Worm (Caenorhabditis elegans): Measurements from ENCODE around the gene R07B7.8.

Gene R07B7.8

DNA sequence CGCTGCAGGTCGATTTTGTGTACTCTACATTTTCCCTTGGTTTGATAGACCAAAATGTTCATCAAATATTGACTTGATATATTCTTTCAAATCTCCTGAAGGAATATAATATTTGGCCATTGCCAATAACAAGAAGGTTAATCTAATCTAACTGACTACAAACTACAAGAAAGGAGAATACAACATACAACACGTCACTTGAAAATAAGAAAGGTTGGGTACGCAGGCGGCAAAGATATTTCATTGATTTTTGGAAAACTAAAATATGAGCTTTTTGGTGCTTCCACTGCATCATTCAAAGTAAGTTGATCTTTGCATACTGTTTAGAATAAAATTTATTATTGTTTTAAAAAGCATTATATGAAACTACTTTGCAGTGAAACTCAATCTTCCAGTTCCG lies 14.0 kb upstream of the R07B7.8 start, which contains the start of gene nhr-209:
Gene nhr-209 (plus strand): TSS at position 27 of the 400 bp plus-strand sequence.
- TF ChIP-seq unc-86 (tag; optimal IDR thresholded peaks at IDR 0.05): no peak
- no peak for TF ChIP-seq ama-1 (optimal IDR thresholded peaks at IDR 0.05)
- TF ChIP-seq nhr-20 (tag; optimal IDR thresholded peaks at IDR 0.05): peak; percentile 25
- no peak for TF ChIP-seq mep-1 (tag; optimal IDR thresholded peaks at IDR 0.05)
- no peak for TF ChIP-seq isw-1 (GFP tag; IDR thresholded peaks at IDR 0.05)
- peak; percentile 0 for TF ChIP-seq nhr-85 (tag)
- no peak for TF ChIP-seq ces-1 (GFP tag; optimal IDR thresholded peaks at IDR 0.05)
- TF ChIP-seq tbx-2 (tag; optimal IDR thresholded peaks at IDR 0.05): no peak
- TF ChIP-seq blmp-1 (tag; optimal IDR thresholded peaks at IDR 0.05): no peak
- TF ChIP-seq egl-13 (tag; optimal IDR thresholded peaks at IDR 0.05): no peak
- no peak for TF ChIP-seq nhr-71 (tag; optimal IDR thresholded peaks at IDR 0.05)
- TF ChIP-seq efl-1 (optimal IDR thresholded peaks at IDR 0.05): no peak
- peak in 1 of 2 experiments; percentile 86 for TF ChIP-seq efl-1 (GFP tag; optimal IDR thresholded peaks at IDR 0.05 in 1 of 2)
- no peak for TF ChIP-seq mab-9 (GFP tag; IDR thresholded peaks at IDR 0.05)
- TF ChIP-seq elt-3 (tag; optimal IDR thresholded peaks at IDR 0.05): peak in 1 of 6 experiments; percentile 26
- TF ChIP-seq vab-15 (tag; optimal IDR thresholded peaks at IDR 0.05): no peak

DNA sequence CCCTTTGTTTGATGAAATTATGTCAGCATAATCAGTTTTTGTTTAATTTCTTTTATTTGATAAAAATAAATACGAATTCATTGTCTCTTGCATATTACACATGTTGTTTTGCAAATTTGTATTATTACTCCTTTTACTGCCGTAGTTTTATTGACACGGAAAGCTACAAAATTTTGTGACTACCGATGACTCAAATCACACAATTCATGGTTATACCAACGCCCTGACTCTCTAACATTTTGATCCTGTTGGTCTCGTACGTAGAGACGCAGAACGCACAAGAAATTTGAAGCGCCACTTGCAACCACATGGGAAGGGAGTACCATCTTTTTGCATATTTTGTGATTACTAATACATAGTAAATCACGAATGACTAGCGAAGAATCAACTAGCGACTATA lies 11.7 kb upstream of the R07B7.8 start, which contains the start of gene nhr-207:
Gene nhr-207 (plus strand): TSS at position 282 of the 400 bp plus-strand sequence.
- TF ChIP-seq hpl-2 (GFP tag; optimal IDR thresholded peaks at IDR 0.05) (no peak), skn-1 (tag; optimal IDR thresholded peaks at IDR 0.05) (peak; percentile 34), mab-9 (GFP tag; IDR thresholded peaks at IDR 0.05) (no peak), mdl-1 (tag; optimal IDR thresholded peaks at IDR 0.05) (peak in 1 of 2 experiments; percentile 35), lsy-2 (tag; optimal IDR thresholded peaks at IDR 0.05) (peak in 1 of 2 experiments; percentile 5), ztf-4 (tag; optimal IDR thresholded peaks at IDR 0.05) (no peak), C16A3.4 (tag; optimal IDR thresholded peaks at IDR 0.05) (peak; percentile 17), rnt-1 (tag; optimal IDR thresholded peaks at IDR 0.05) (no peak), lin-14 (GFP tag; optimal IDR thresholded peaks at IDR 0.05) (peak; percentile 48), nhr-20 (tag; optimal IDR thresholded peaks at IDR 0.05) (peak; percentile 23), Y116A8C.19 (tag; optimal IDR thresholded peaks at IDR 0.05; ENCODE audit: borderline replicate concordance) (no peak), snu-23 (GFP tag; optimal IDR thresholded peaks at IDR 0.05) (peak; percentile 6), egl-13 (tag; optimal IDR thresholded peaks at IDR 0.05) (no peak), jun-1 (tag; optimal IDR thresholded peaks at IDR 0.05) (peak; percentile 49), C04F5.9 (tag; optimal IDR thresholded peaks at IDR 0.05) (no peak)

DNA sequence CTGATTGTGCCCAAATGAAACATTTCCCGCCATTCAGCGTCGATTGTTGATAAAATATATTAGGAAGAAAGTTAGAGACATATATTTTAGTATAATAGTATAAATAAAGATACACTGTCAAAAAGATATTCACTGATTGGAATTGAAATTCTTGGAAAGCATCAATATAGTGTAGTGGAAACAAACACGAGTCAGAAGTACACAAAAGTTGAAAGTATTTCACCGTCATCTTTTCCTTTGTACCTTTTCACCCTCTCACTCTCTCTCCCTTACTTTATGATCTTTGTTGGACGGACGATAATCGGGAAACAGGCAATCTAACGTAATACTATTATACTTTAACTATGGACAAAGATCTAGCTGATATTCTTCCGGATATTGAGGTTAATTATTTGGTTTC lies 9.9 kb upstream of the R07B7.8 start, which contains the start of gene nhr-208:
Gene nhr-208 (plus strand): TSS at position 288 of the 400 bp plus-strand sequence.
- TF ChIP-seq blmp-1 (tag; optimal IDR thresholded peaks at IDR 0.05) (peak; percentile 16), snu-23 (GFP tag; optimal IDR thresholded peaks at IDR 0.05) (peak; percentile 2), nhr-19 (GFP tag; conservative IDR thresholded peaks at IDR 0.05) (no peak), nhr-20 (tag; optimal IDR thresholded peaks at IDR 0.05) (peak; percentile 50)

DNA sequence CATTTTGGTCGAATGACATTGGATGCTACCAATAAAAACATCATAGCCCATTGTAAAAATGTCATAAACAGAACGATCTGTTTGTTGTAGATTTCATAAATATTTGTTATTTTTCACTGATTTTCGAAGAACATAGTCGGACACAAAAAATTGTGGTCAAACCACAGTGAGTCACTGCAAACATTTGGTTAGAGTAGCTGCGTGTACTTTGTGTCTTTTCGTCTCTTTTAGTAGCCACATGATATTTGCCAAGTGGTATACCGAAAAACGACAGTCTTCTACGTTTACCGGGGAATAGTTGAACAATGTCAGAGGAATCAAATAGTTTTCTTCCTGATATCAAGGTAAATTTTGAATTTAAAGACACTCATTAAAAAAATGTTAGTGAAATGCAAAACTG lies 7.6 kb upstream of the R07B7.8 start, which contains the start of gene nhr-206:
Gene nhr-206 (plus strand): TSS at position 248 of the 400 bp plus-strand sequence.
- TF ChIP-seq nhr-11 (tag; optimal IDR thresholded peaks at IDR 0.05): no peak
- peak; percentile 77 for TF ChIP-seq nhr-85 (tag)
- TF ChIP-seq unc-62 (GFP tag; optimal IDR thresholded peaks at IDR 0.05): no peak
- TF ChIP-seq unc-30 (tag; optimal IDR thresholded peaks at IDR 0.05): no peak
- TF ChIP-seq hlh-17 (GFP tag; optimal IDR thresholded peaks at IDR 0.05; ENCODE audit: borderline replicate concordance): no peak
- no peak for TF ChIP-seq C04F5.9 (tag; optimal IDR thresholded peaks at IDR 0.05)
- TF ChIP-seq vab-15 (tag; optimal IDR thresholded peaks at IDR 0.05): no peak
- peak; percentile 52 for TF ChIP-seq snu-23 (GFP tag; optimal IDR thresholded peaks at IDR 0.05)
- no peak for TF ChIP-seq aha-1 (tag; optimal IDR thresholded peaks at IDR 0.05)
- peak; percentile 47 for TF ChIP-seq nhr-71 (tag; optimal IDR thresholded peaks at IDR 0.05)
- no peak for TF ChIP-seq egl-13 (tag; optimal IDR thresholded peaks at IDR 0.05)
- no peak for TF ChIP-seq zag-1 (tag; optimal IDR thresholded peaks at IDR 0.05)
- TF ChIP-seq pqm-1 (tag; optimal IDR thresholded peaks at IDR 0.05): no peak
- no peak for TF ChIP-seq aly-2 (tag; optimal IDR thresholded peaks at IDR 0.05)
- TF ChIP-seq hlh-4 (tag; optimal IDR thresholded peaks at IDR 0.05): no peak
- peak; percentile 11 for TF ChIP-seq nhr-90 (tag; optimal IDR thresholded peaks at IDR 0.05; ENCODE audit: poor library complexity)
- no peak for TF ChIP-seq sup-37 (GFP tag; optimal IDR thresholded peaks at IDR 0.05)
- TF ChIP-seq lir-3 (tag; optimal IDR thresholded peaks at IDR 0.05; ENCODE audit: poor library complexity): peak; percentile 17
- no peak for TF ChIP-seq pag-3 (tag; optimal IDR thresholded peaks at IDR 0.05; ENCODE audit: borderline replicate concordance, insufficient read depth)
- no peak for TF ChIP-seq sptf-1 (tag; optimal IDR thresholded peaks at IDR 0.05)
- TF ChIP-seq lin-35 (GFP tag; optimal IDR thresholded peaks at IDR 0.05): peak in 1 of 2 experiments; percentile 58
- TF ChIP-seq efl-3 (GFP tag; optimal IDR thresholded peaks at IDR 0.05): no peak
- no peak for TF ChIP-seq C16A3.4 (tag; optimal IDR thresholded peaks at IDR 0.05)
- no peak for TF ChIP-seq jun-1 (tag; optimal IDR thresholded peaks at IDR 0.05)
- TF ChIP-seq unc-86 (tag; optimal IDR thresholded peaks at IDR 0.05): no peak
- TF ChIP-seq fos-1 (tag; optimal IDR thresholded peaks at IDR 0.05): no peak
- peak; percentile 10 for TF ChIP-seq skn-1 (tag; optimal IDR thresholded peaks at IDR 0.05)
